Worm (Caenorhabditis elegans): ENCODE data around the gene srw-33.

DNA sequence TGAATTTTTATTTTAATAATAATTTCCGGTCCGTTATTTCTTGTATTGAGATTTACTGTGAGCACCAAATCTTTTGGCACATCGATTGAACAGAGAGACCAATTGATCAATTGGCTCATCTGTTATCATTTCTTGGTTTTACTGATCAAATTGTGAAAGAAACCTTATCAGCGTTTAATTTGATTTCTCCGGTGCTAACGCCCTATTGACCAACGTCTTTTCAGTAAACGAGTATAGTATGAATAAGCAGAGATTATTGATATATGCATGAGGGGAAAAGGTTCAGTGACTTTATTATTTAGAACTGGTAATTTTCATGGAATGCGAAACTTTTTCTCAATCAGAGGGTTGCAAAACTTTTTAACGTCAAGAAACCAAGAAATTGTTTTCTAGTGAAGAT is 27.8 kb upstream of the srw-33 start:
- no peak for TF ChIP-seq tra-4 (tag; optimal IDR thresholded peaks at IDR 0.05)
- no peak for TF ChIP-seq F13C5.2 (tag; optimal IDR thresholded peaks at IDR 0.05)
- no peak for TF ChIP-seq B0310.2 (tag; optimal IDR thresholded peaks at IDR 0.05)
- TF ChIP-seq tbx-37 (GFP tag; conservative IDR thresholded peaks at IDR 0.05), result no peak
- TF ChIP-seq ama-1 (optimal IDR thresholded peaks at IDR 0.05), result no peak

All from whole organism, early embryonic.